Worm (Caenorhabditis elegans): ENCODE data around the gene ZK1248.19.

DNA sequence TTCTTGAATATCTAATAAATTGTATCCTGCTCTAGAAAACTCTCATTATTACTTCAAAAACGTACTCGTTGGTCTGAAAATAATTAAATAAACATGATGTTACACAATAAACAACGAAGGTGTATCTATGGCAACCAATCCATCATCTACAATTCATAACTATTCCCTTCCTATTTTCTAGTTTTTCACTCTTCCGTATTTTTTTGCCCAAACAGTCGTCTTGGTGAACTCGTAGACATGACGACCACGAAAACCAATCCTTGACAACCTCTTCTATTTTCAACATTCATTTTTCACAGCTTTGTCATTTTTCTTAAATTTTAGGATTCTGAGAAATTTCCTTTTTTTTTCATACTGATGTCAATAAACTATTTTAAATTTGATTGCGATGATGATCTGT, 50.4 kb downstream of the ZK1248.19 start, which contains the start of gene K05F1.13:
- TF ChIP-seq ama-1 (optimal IDR thresholded peaks at IDR 0.05) = no peak
- no peak for TF ChIP-seq tbx-11 (GFP tag; IDR thresholded peaks at IDR 0.05)

Data from whole organism, early embryonic.